Worm (Caenorhabditis elegans): ENCODE data around the gene R10E4.9.

- no peak for TF ChIP-seq zag-1 (tag; optimal IDR thresholded peaks at IDR 0.05)
- TF ChIP-seq ztf-11 (tag; optimal IDR thresholded peaks at IDR 0.05) = no peak
- no peak for TF ChIP-seq unc-62 (GFP tag; optimal IDR thresholded peaks at IDR 0.05)
- TF ChIP-seq alr-1 (tag; optimal IDR thresholded peaks at IDR 0.05) = no peak
- no peak for TF ChIP-seq aly-2 (tag; optimal IDR thresholded peaks at IDR 0.05)
- no peak for TF ChIP-seq elt-1 (tag; optimal IDR thresholded peaks at IDR 0.05)
- TF ChIP-seq unc-39 (tag; optimal IDR thresholded peaks at IDR 0.05) = no peak
Measured at ce11 chrIII:4291216-4291691, 10.9 kb downstream of the R10E4.9 start, which contains the start of gene mcm-5.

Data from whole organism, L2 larva.